Fruit fly (Drosophila melanogaster): ENCODE data around the gene CG43703.

CG43703 gene

DNA sequence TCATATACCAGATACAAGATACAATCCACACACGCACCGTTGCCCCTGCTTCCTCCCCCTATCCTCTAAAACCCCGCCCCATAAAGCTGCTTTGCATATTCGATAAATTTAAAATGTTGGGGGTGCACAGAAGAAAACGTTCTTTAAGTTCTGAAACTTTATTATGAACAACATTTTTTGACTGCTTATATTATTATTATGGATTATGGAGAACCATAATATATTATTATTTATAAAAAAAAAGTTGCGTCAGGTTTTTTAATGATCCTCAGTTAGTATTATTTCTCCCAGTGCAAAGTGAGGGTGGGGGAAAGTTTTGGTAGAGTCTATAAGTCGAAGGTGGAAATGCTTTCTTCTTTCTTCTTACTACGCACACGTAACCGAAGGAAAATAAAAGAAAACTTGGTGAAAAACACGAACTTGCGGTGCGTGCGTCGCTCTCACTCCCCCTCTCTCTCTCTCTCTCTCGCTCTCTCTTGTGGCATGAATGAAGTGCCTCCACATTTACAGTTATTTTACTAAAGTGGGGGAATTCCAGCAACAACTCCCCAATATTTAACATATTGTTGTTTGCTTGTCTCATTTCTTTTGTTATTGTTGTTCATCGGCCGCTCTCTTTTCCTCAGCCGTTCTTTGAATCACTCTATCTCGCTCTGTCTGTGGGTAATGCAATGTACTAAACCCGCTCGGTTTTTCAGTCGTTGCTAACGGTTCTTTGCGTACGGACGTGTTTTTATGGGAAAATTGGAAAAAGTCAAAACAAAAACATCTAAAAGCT, 24.2 kb downstream of the CG43703 start (continued):
- TF ChIP-seq nmo (GFP tag; optimal IDR thresholded peaks at IDR 0.05) (peak; percentile 92), maf-S (GFP tag; optimal IDR thresholded peaks at IDR 0.05) (no peak), CG14710 (tag; optimal IDR thresholded peaks at IDR 0.05) (peak; percentile 89), jigr1 (GFP tag; IDR thresholded peaks at IDR 0.05) (peak; percentile 17; the same call in 1 of the 3 replicates), CG33213 (GFP tag; optimal IDR thresholded peaks at IDR 0.05) (no peak), CG12299 (tag; optimal IDR thresholded peaks at IDR 0.05) (peak; percentile 40), otp (GFP tag; IDR thresholded peaks at IDR 0.05) (peak; percentile 73; the same call in 2 of the 3 replicates), esg (GFP tag; conservative IDR thresholded peaks at IDR 0.05) (peak; percentile 83), Meics (GFP tag; optimal IDR thresholded peaks at IDR 0.05) (peak; percentile 48), gsb (GFP tag; IDR thresholded peaks at IDR 0.05) (no peak; the same call in 1 of the 2 replicates), sima (GFP tag; optimal IDR thresholded peaks at IDR 0.05) (no peak), dmrt11E (tag; optimal IDR thresholded peaks at IDR 0.05) (peak; percentile 82), schlank (tag; optimal IDR thresholded peaks at IDR 0.05) (no peak), MESR4 (GFP tag; optimal IDR thresholded peaks at IDR 0.05) (no peak), CG32767 (GFP tag; IDR thresholded peaks at IDR 0.05) (peak; percentile 78), Ravus (GFP tag; IDR thresholded peaks at IDR 0.05) (no peak; the same call in 1 of the 2 replicates), CG5245 (GFP tag; optimal IDR thresholded peaks at IDR 0.05) (peak; percentile 68), dmrt99B (tag; optimal IDR thresholded peaks at IDR 0.05) (peak; percentile 91), Stat92E (GFP tag; optimal IDR thresholded peaks at IDR 0.05) (peak in 1 of 3 experiments; percentile 88), CG10321 (GFP tag; IDR thresholded peaks at IDR 0.05) (no peak), Fer2 (tag; optimal IDR thresholded peaks at IDR 0.05) (no peak), hb (GFP tag; IDR thresholded peaks at IDR 0.05; ENCODE audit: partially characterized antibody) (no peak), CG15073 (GFP tag; optimal IDR thresholded peaks at IDR 0.05) (peak; percentile 46), CG1024 (GFP tag; IDR thresholded peaks at IDR 0.05) (peak; percentile 72), Ptx1 (GFP tag; IDR thresholded peaks at IDR 0.05) (peak; percentile 81), ATbp (GFP tag; optimal IDR thresholded peaks at IDR 0.05) (peak; percentile 94), CG3407 (GFP tag; optimal IDR thresholded peaks at IDR 0.05) (peak; percentile 91), vvl (GFP tag; IDR thresholded peaks at IDR 0.05) (peak; percentile 96), HHEX (GFP tag; optimal IDR thresholded peaks at IDR 0.05) (peak; percentile 55), ems (GFP tag; optimal IDR thresholded peaks at IDR 0.05) (no peak), eyg (GFP tag; optimal IDR thresholded peaks at IDR 0.05) (no peak), CG7556 (GFP tag; optimal IDR thresholded peaks at IDR 0.05) (peak; percentile 86), insv (GFP tag; optimal IDR thresholded peaks at IDR 0.05) (no peak), sr (GFP tag; IDR thresholded peaks at IDR 0.05) (no peak), Hr51 (GFP tag; optimal IDR thresholded peaks at IDR 0.05) (peak in 1 of 2 experiments; percentile 82), CG17612 (GFP tag; IDR thresholded peaks at IDR 0.05) (peak; percentile 17; the same call in 1 of the 2 replicates), Abd-B (GFP tag; optimal IDR thresholded peaks at IDR 0.05) (peak; percentile 75), psq (GFP tag; optimal IDR thresholded peaks at IDR 0.05) (no peak), Ssrp (tag; optimal IDR thresholded peaks at IDR 0.05) (peak; percentile 87), HmgZ (tag; optimal IDR thresholded peaks at IDR 0.05) (no peak), knrl (GFP tag; IDR thresholded peaks at IDR 0.05; ENCODE audit: partially characterized antibody) (no peak; the same call in 2 of the 3 replicates), nau (GFP tag; optimal IDR thresholded peaks at IDR 0.05) (no peak), Rfx (GFP tag; IDR thresholded peaks at IDR 0.05) (peak; percentile 62), tio (GFP tag; optimal IDR thresholded peaks at IDR 0.05) (peak; percentile 66), danr (GFP tag; IDR thresholded peaks at IDR 0.05) (0 out of 2 replicates have a peak, but pooled peaks have one; percentile 15), dm (GFP tag; optimal IDR thresholded peaks at IDR 0.05) (no peak), CG8281 (tag; optimal IDR thresholded peaks at IDR 0.05) (peak; percentile 30), Nf-YB (GFP tag; optimal IDR thresholded peaks at IDR 0.05) (peak; percentile 59)

Measured in whole organism, embryonic.